Fruit fly (Drosophila melanogaster) whole organism, prepupa: ENCODE measurements around the gene Oseg1.

Source experiments
- Sox102F ChIP-seq: fragments of 200-800 bp; sonication (Bioruptor generic); optimal IDR thresholded peaks from 2 replicates; lab custom pipeline; 2016; ENCODE audit warnings: missing biosample characterization, mild to moderate bottlenecking, missing genetic modification characterization
- achi ChIP-seq: fragments of 200-800 bp; sonication (Bioruptor generic); optimal IDR thresholded peaks from 3 replicates; lab custom pipeline; 2016; ENCODE audit warnings: missing biosample characterization, missing genetic modification characterization

dm6 chr3L:8385055-8385454, 27.6 kb downstream of the Oseg1 start:
- peak; percentile 83 for TF ChIP-seq Sox102F
- TF ChIP-seq achi (GFP tag; lab: Kevin White, UChicago), result peak; percentile 86
